Worm (Caenorhabditis elegans): ENCODE measurements around the gene srx-65.
A peak's percentile ranks its signal among the peaks of the same experiment; 100 is the strongest.

srx-65 gene

ce11 chrV:3967762-3968161 lies 46.0 kb downstream of the srx-65 start, which contains the start of gene cyp-34A8:
Gene cyp-34A8, minus strand, starts transcription at chrV:3967823.
- TF ChIP-seq nhr-80 (tag; optimal IDR thresholded peaks at IDR 0.05), result peak; percentile 20
- no peak for TF ChIP-seq madf-6 (GFP tag; IDR thresholded peaks at IDR 0.05)

ce11 chrV:3968929-3969328 lies 47.2 kb downstream of the srx-65 start:
- TF ChIP-seq ccch-3 (GFP tag; optimal IDR thresholded peaks at IDR 0.05) (no peak), hsf-1 (GFP tag; IDR thresholded peaks at IDR 0.05) (no peak), cebp-1 (GFP tag; IDR thresholded peaks at IDR 0.05) (no peak), cebp-1 (tag; optimal IDR thresholded peaks at IDR 0.05) (no peak), somi-1 (GFP tag; optimal IDR thresholded peaks at IDR 0.05) (no peak), F10E7.11 (tag; optimal IDR thresholded peaks at IDR 0.05) (no peak), chd-7 (tag; optimal IDR thresholded peaks at IDR 0.05) (no peak), gei-17 (GFP tag; optimal IDR thresholded peaks at IDR 0.05) (no peak), attf-5 (GFP tag; optimal IDR thresholded peaks at IDR 0.05) (no peak), F57C9.4 (tag; optimal IDR thresholded peaks at IDR 0.05) (no peak), ztf-28 (GFP tag; IDR thresholded peaks at IDR 0.05) (no peak), F33H1.4 (GFP tag; IDR thresholded peaks at IDR 0.05) (no peak), lin-40 (tag; optimal IDR thresholded peaks at IDR 0.05) (no peak), egrh-3 (GFP tag; IDR thresholded peaks at IDR 0.05) (no peak), nhr-179 (tag; optimal IDR thresholded peaks at IDR 0.05) (no peak), mxl-1 (tag; optimal IDR thresholded peaks at IDR 0.05) (no peak), him-1 (tag; optimal IDR thresholded peaks at IDR 0.05) (no peak), B0035.1 (tag; optimal IDR thresholded peaks at IDR 0.05) (no peak)

DNA sequence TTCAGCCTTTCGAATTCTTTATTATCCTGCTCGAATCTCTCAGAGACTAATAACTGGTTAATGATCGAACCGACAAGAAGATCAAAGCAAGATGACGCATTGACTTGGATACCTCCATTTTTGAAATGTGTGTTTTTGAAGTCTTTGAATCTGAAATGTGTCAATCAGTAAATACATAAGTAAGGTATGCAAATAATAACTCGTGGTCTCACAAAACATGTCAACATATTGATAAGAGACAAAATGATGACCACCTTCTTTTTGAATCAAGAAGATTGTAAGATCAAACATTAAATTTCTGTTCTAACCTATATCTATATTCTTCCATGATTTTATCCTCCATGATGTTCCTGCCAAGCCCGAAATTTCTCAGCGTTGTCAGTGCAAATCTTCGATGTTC lies 47.9 kb downstream of the srx-65 start:
- TF ChIP-seq Y56A3A.18 (GFP tag; IDR thresholded peaks at IDR 0.05) (no peak), unc-62 (GFP tag; optimal IDR thresholded peaks at IDR 0.05) (peak; percentile 50)

- TF ChIP-seq ztf-28 (GFP tag; IDR thresholded peaks at IDR 0.05) (no peak), attf-3 (GFP tag; conservative IDR thresholded peaks at IDR 0.05) (no peak), efl-1 (GFP tag; optimal IDR thresholded peaks at IDR 0.05) (no peak), ekl-4 (GFP tag; IDR thresholded peaks at IDR 0.05) (no peak), nhr-80 (tag; optimal IDR thresholded peaks at IDR 0.05) (peak; percentile 42), Y53G8AR.9 (GFP tag; conservative IDR thresholded peaks at IDR 0.05) (no peak)
Observed at ce11 chrV:3970410-3970809, 48.7 kb downstream of the srx-65 start, which contains the start of gene cyp-34A9. Gene cyp-34A9, minus strand, starts transcription at chrV:3970540.
